Fruit fly (Drosophila melanogaster): ENCODE data around the gene rdx.

The rdx gene

dm6 chr3R:13977126-13977991, 54.5 kb downstream of the rdx start:
- TF ChIP-seq Pif1A (GFP tag; optimal IDR thresholded peaks at IDR 0.05) (no peak), CG4496 (GFP tag; IDR thresholded peaks at IDR 0.05) (no peak), CG17806 (tag; optimal IDR thresholded peaks at IDR 0.05) (no peak), D1 (tag; optimal IDR thresholded peaks at IDR 0.05) (no peak), EcR (GFP tag; optimal IDR thresholded peaks at IDR 0.05) (no peak), CG32121 (GFP tag; IDR thresholded peaks at IDR 0.05) (no peak), CG12605 (GFP tag; IDR thresholded peaks at IDR 0.05) (no peak)

- no peak for TF ChIP-seq D1 (tag; optimal IDR thresholded peaks at IDR 0.05)
- TF ChIP-seq EcR (GFP tag; optimal IDR thresholded peaks at IDR 0.05): peak; percentile 85
- peak; percentile 22 for TF ChIP-seq CG13204 (GFP tag; optimal IDR thresholded peaks at IDR 0.05)
- 0 out of 2 replicates have a peak, but pooled peaks have one; percentile 13 for TF ChIP-seq CG12605 (GFP tag; IDR thresholded peaks at IDR 0.05)
- peak; percentile 39; the same call in 1 of the 2 replicates for TF ChIP-seq Ets98B (GFP tag; IDR thresholded peaks at IDR 0.05)
- TF ChIP-seq CG4496 (GFP tag; IDR thresholded peaks at IDR 0.05): no peak
- TF ChIP-seq Pif1A (GFP tag; optimal IDR thresholded peaks at IDR 0.05): peak; percentile 7
- no peak for TF ChIP-seq fd96Ca (GFP tag; IDR thresholded peaks at IDR 0.05)
- no peak for TF ChIP-seq CG14655 (GFP tag; optimal IDR thresholded peaks at IDR 0.05)
These were observed 55.8 kb downstream of the rdx start for dm6 chr3R:13976070-13976492.

dm6 chr3R:13974741-13975245, 57.1 kb downstream of the rdx start:
- TF ChIP-seq CG4496 (GFP tag; IDR thresholded peaks at IDR 0.05) (peak; percentile 53; the same call in 1 of the 3 replicates), CG32121 (GFP tag; IDR thresholded peaks at IDR 0.05) (no peak), EcR (GFP tag; optimal IDR thresholded peaks at IDR 0.05) (no peak), gl (tag; optimal IDR thresholded peaks at IDR 0.05) (no peak), CG8301 (tag; optimal IDR thresholded peaks at IDR 0.05) (no peak), Pif1B (GFP tag; optimal IDR thresholded peaks at IDR 0.05) (peak; percentile 18), Snoo (tag; optimal IDR thresholded peaks at IDR 0.05) (peak; percentile 21), D1 (tag; optimal IDR thresholded peaks at IDR 0.05) (no peak)

dm6 chr3R:13972653-13973052, 59.2 kb downstream of the rdx start:
- no peak for TF ChIP-seq fd96Ca (GFP tag; IDR thresholded peaks at IDR 0.05)
- no peak for TF ChIP-seq CG9948 (tag; optimal IDR thresholded peaks at IDR 0.05)
- no peak for TF ChIP-seq CG8301 (tag; optimal IDR thresholded peaks at IDR 0.05)
- no peak for TF ChIP-seq CG8159 (tag; optimal IDR thresholded peaks at IDR 0.05)
- no peak for TF ChIP-seq Pif1A (GFP tag; optimal IDR thresholded peaks at IDR 0.05)
- no peak for TF ChIP-seq CG10348 (GFP tag; IDR thresholded peaks at IDR 0.05)
- no peak for TF ChIP-seq D1 (tag; optimal IDR thresholded peaks at IDR 0.05)
- TF ChIP-seq rn (GFP tag; IDR thresholded peaks at IDR 0.05): no peak
- no peak for TF ChIP-seq CG12605 (GFP tag; IDR thresholded peaks at IDR 0.05)
- TF ChIP-seq CG4496 (GFP tag; IDR thresholded peaks at IDR 0.05): no peak
- no peak for TF ChIP-seq CG15710 (tag; optimal IDR thresholded peaks at IDR 0.05)
- no peak for TF ChIP-seq CG13204 (GFP tag; optimal IDR thresholded peaks at IDR 0.05)
- no peak for TF ChIP-seq Ets98B (GFP tag; IDR thresholded peaks at IDR 0.05)
- no peak for TF ChIP-seq EcR (GFP tag; optimal IDR thresholded peaks at IDR 0.05)
- TF ChIP-seq Snoo (tag; optimal IDR thresholded peaks at IDR 0.05): no peak
- TF ChIP-seq gl (tag; optimal IDR thresholded peaks at IDR 0.05): no peak
- no peak for TF ChIP-seq CG34367 (tag; optimal IDR thresholded peaks at IDR 0.05)
- no peak for TF ChIP-seq CG14655 (GFP tag; optimal IDR thresholded peaks at IDR 0.05)
- TF ChIP-seq CG32121 (GFP tag; IDR thresholded peaks at IDR 0.05): no peak

dm6 chr3R:13971728-13972448, 60.0 kb downstream of the rdx start:
- TF ChIP-seq CG12605 (GFP tag; IDR thresholded peaks at IDR 0.05) (no peak), CG10348 (GFP tag; IDR thresholded peaks at IDR 0.05) (no peak), CG9948 (tag; optimal IDR thresholded peaks at IDR 0.05) (peak; percentile 3), CG17806 (tag; optimal IDR thresholded peaks at IDR 0.05) (peak; percentile 20)

- no peak for TF ChIP-seq EcR (GFP tag; optimal IDR thresholded peaks at IDR 0.05)
- TF ChIP-seq CG9948 (tag; optimal IDR thresholded peaks at IDR 0.05): no peak
- TF ChIP-seq CG10348 (GFP tag; IDR thresholded peaks at IDR 0.05): no peak
- TF ChIP-seq D1 (tag; optimal IDR thresholded peaks at IDR 0.05): peak; percentile 13
These were observed 67.3 kb downstream of the rdx start, which contains the start of gene Orc2 for dm6 chr3R:13964513-13964975. Gene Orc2, plus strand, starts transcription at chr3R:13964885.
